Worm (Caenorhabditis elegans) whole organism, young adult: ENCODE measurements around the gene apd-3.
A peak's percentile ranks its signal among the peaks of the same experiment; 100 is the strongest.

Source experiments
- B0035.1 ChIP-seq: sonication (generic microtip); optimal IDR thresholded peaks from 2 replicates; lab custom pipeline; 2016; ENCODE audit warnings: missing genetic modification characterization, mild to moderate bottlenecking, missing compliant biosample characterization, missing genotype, missing genetic modification reagents
- C06A6.2 ChIP-seq: fragments of 200-800 bp; sonication (Bioruptor generic); conservative IDR thresholded peaks from 2 replicates; pipeline ENCODE4 v1.3.6; 2022; ENCODE audit warnings: missing genetic modification characterization, missing compliant biosample characterization
- C17E4.6 ChIP-seq: fragments of 200-800 bp; sonication (Bioruptor generic); IDR thresholded peaks from 2 replicates; pipeline ENCODE4 v1.3.6; 2022; ENCODE audit warnings: missing genetic modification reagents, missing genetic modification characterization, missing compliant biosample characterization
- F39B2.1 ChIP-seq: fragments of 200-800 bp; sonication (Bioruptor generic); IDR thresholded peaks from 2 replicates; pipeline ENCODE4 v1.3.6; 2022; ENCODE audit warnings: missing genetic modification reagents, missing genetic modification characterization, missing compliant biosample characterization
- F55B11.4 ChIP-seq: sonication (generic microtip); optimal IDR thresholded peaks from 2 replicates; lab custom pipeline; 2016; ENCODE audit warnings: missing compliant biosample characterization, missing genetic modification characterization, borderline replicate concordance; ENCODE audit not compliant: insufficient read depth
- K11D2.4 ChIP-seq: fragments of 200-800 bp; sonication (Bioruptor generic); IDR thresholded peaks from 2 replicates; pipeline ENCODE4 v1.3.6; 2022; ENCODE audit warnings: missing genetic modification reagents, missing genetic modification characterization, missing compliant biosample characterization
- K12H6.12 ChIP-seq: fragments of 200-800 bp; sonication (Bioruptor generic); optimal IDR thresholded peaks from 2 replicates; lab custom pipeline; 2018; ENCODE audit warnings: mild to moderate bottlenecking, missing genetic modification characterization, missing compliant biosample characterization
- T26A5.8 ChIP-seq: sonication (generic microtip); optimal IDR thresholded peaks from 2 replicates; lab custom pipeline; 2016; ENCODE audit warnings: missing genetic modification characterization, missing compliant biosample characterization
- Y53F4B.3 ChIP-seq: fragments of 200-800 bp; sonication (Bioruptor generic); IDR thresholded peaks from 2 replicates; pipeline ENCODE4 v1.3.6; 2022; ENCODE audit warnings: missing genetic modification reagents, missing genetic modification characterization, missing compliant biosample characterization
- Y95B8A.8 ChIP-seq: fragments of 200-800 bp; sonication (Bioruptor generic); IDR thresholded peaks from 2 replicates; pipeline ENCODE4 v1.3.6; 2022; ENCODE audit warnings: missing genetic modification reagents, missing genetic modification characterization, missing compliant biosample characterization
- ama-1 ChIP-seq, 3 experiments: fragments of 150-350 bp in 1 of 3; sonication (generic microtip) in 2 of 3; optimal IDR thresholded peaks; 2 replicates each; lab custom pipeline; 2014 to 2018; ENCODE audit warnings: missing biosample characterization in 2 of 3, missing genetic modification characterization in 2 of 3, missing genetic modification reagents in 2 of 3
- aptf-2 ChIP-seq: fragments of 200-800 bp; sonication (Bioruptor generic); conservative IDR thresholded peaks from 2 replicates; pipeline ENCODE4 v1.3.6; 2022; ENCODE audit warnings: missing genetic modification reagents, missing genetic modification characterization, missing compliant biosample characterization
- aptf-3 ChIP-seq: fragments of 200-800 bp; sonication (Bioruptor generic); IDR thresholded peaks from 2 replicates; pipeline ENCODE4 v1.3.6; 2022; ENCODE audit warnings: missing genetic modification characterization, missing compliant biosample characterization
- athp-1 ChIP-seq: sonication (generic microtip); optimal IDR thresholded peaks from 2 replicates; lab custom pipeline; 2017; ENCODE audit warnings: mild to moderate bottlenecking, missing genetic modification characterization, missing compliant biosample characterization
- attf-5 ChIP-seq: fragments of 200-800 bp; sonication (Bioruptor generic); optimal IDR thresholded peaks from 2 replicates; lab custom pipeline; 2018; ENCODE audit warnings: mild to moderate bottlenecking, missing genetic modification characterization, missing compliant biosample characterization
- attf-6 ChIP-seq: fragments of 200-800 bp; sonication (Bioruptor generic); IDR thresholded peaks from 2 replicates; pipeline ENCODE4 v1.3.6; 2022; ENCODE audit warnings: missing genetic modification reagents, missing genetic modification characterization, missing compliant biosample characterization
- bed-1 ChIP-seq: fragments of 200-800 bp; sonication (Bioruptor generic); IDR thresholded peaks from 2 replicates; pipeline ENCODE4 v1.3.6; 2022; ENCODE audit warnings: missing genetic modification reagents, missing genetic modification characterization, missing compliant biosample characterization
- ccch-3 ChIP-seq: fragments of 200-800 bp; sonication (Bioruptor generic); optimal IDR thresholded peaks from 2 replicates; lab custom pipeline; 2018; ENCODE audit warnings: mild to moderate bottlenecking, missing genetic modification characterization, missing compliant biosample characterization
- cebp-2 ChIP-seq: fragments of 200-800 bp; sonication (Bioruptor generic); IDR thresholded peaks from 2 replicates; pipeline ENCODE4 v1.3.6; 2022; ENCODE audit warnings: missing genetic modification characterization, missing compliant biosample characterization
- ceh-100 ChIP-seq: fragments of 200-800 bp; sonication (Bioruptor generic); IDR thresholded peaks from 2 replicates; pipeline ENCODE4 v1.3.6; 2022; ENCODE audit warnings: missing genetic modification reagents, missing genetic modification characterization, missing compliant biosample characterization
- ceh-91 ChIP-seq: fragments of 200-800 bp; sonication (Bioruptor generic); IDR thresholded peaks from 2 replicates; pipeline ENCODE4 v1.3.6; 2022; ENCODE audit warnings: missing genetic modification reagents, missing genetic modification characterization, missing compliant biosample characterization
- chd-7 ChIP-seq: sonication (generic microtip); optimal IDR thresholded peaks from 2 replicates; lab custom pipeline; 2016; ENCODE audit warnings: mild to moderate bottlenecking, missing genetic modification characterization, moderate library complexity, missing compliant biosample characterization
- dox-1 ChIP-seq: fragments of 200-800 bp; sonication (Bioruptor generic); IDR thresholded peaks from 2 replicates; pipeline ENCODE4 v1.3.6; 2022; ENCODE audit warnings: missing genetic modification reagents, missing genetic modification characterization, missing compliant biosample characterization
- dpff-1 ChIP-seq: sonication (generic microtip); optimal IDR thresholded peaks from 2 replicates; lab custom pipeline; 2017; ENCODE audit warnings: mild to moderate bottlenecking, missing genetic modification characterization, missing compliant biosample characterization
- gei-17 ChIP-seq: fragments of 200-800 bp; sonication (Bioruptor generic); optimal IDR thresholded peaks from 2 replicates; lab custom pipeline; 2018; ENCODE audit warnings: mild to moderate bottlenecking, missing genetic modification characterization, missing compliant biosample characterization
- him-1 ChIP-seq: sonication (generic microtip); optimal IDR thresholded peaks from 2 replicates; lab custom pipeline; 2016; ENCODE audit warnings: missing genotype, missing genetic modification reagents, missing genetic modification characterization, missing compliant biosample characterization
- hmg-1.2 ChIP-seq: fragments of 200-800 bp; sonication (Bioruptor generic); IDR thresholded peaks from 2 replicates; pipeline ENCODE4 v1.3.6; 2022; ENCODE audit warnings: missing genetic modification reagents, missing genetic modification characterization, missing compliant biosample characterization
- hmg-20 ChIP-seq: fragments of 200-800 bp; sonication (Bioruptor generic); IDR thresholded peaks from 2 replicates; pipeline ENCODE4 v1.3.6; 2022; ENCODE audit warnings: missing genetic modification reagents, missing genetic modification characterization, missing compliant biosample characterization
- let-526 ChIP-seq: fragments of 200-800 bp; sonication (Bioruptor generic); IDR thresholded peaks from 2 replicates; pipeline ENCODE4 v1.3.6; 2022; ENCODE audit warnings: missing genetic modification reagents, missing genetic modification characterization, missing compliant biosample characterization
- let-607 ChIP-seq, 2 experiments: fragments of 200-800 bp in 1 of 2; sonication (Bioruptor generic) in 1 of 2; sonication (generic microtip) in 1 of 2; optimal IDR thresholded peaks; 2 replicates each; lab custom pipeline; 2016 to 2018; ENCODE audit warnings: mild to moderate bottlenecking in 2 of 2, missing compliant biosample characterization in 2 of 2, missing genetic modification characterization in 2 of 2, moderate library complexity in 2 of 2, missing genotype in 1 of 2
- lin-40 ChIP-seq: sonication (generic microtip); optimal IDR thresholded peaks from 2 replicates; lab custom pipeline; 2016; ENCODE audit warnings: missing genetic modification characterization, mild to moderate bottlenecking, missing compliant biosample characterization, missing genotype, missing genetic modification reagents
- lin-54 ChIP-seq: fragments of 200-800 bp; sonication (Bioruptor generic); optimal IDR thresholded peaks from 2 replicates; lab custom pipeline; 2018; ENCODE audit warnings: mild to moderate bottlenecking, missing genetic modification characterization, missing compliant biosample characterization
- lsl-1 ChIP-seq: fragments of 200-800 bp; sonication (Bioruptor generic); optimal IDR thresholded peaks from 2 replicates; lab custom pipeline; 2018; ENCODE audit warnings: mild to moderate bottlenecking, missing genetic modification characterization, moderate library complexity, missing compliant biosample characterization
- madf-6 ChIP-seq: fragments of 200-800 bp; sonication (Bioruptor generic); IDR thresholded peaks from 2 replicates; pipeline ENCODE4 v1.3.6; 2022; ENCODE audit warnings: missing genetic modification reagents, missing genetic modification characterization, missing compliant biosample characterization
- mcd-1 ChIP-seq: fragments of 200-800 bp; sonication (Bioruptor generic); IDR thresholded peaks from 2 replicates; pipeline ENCODE4 v1.3.6; 2022; ENCODE audit warnings: missing genetic modification reagents, missing genetic modification characterization, missing compliant biosample characterization
- mel-28 ChIP-seq: sonication (generic microtip); optimal IDR thresholded peaks from 2 replicates; lab custom pipeline; 2016; ENCODE audit warnings: borderline replicate concordance, mild to moderate bottlenecking, missing genetic modification characterization, missing compliant biosample characterization
- mxl-1 ChIP-seq: sonication (generic microtip); optimal IDR thresholded peaks from 2 replicates; lab custom pipeline; 2016; ENCODE audit warnings: missing genetic modification characterization, missing compliant biosample characterization
- nfyb-1 ChIP-seq: fragments of 200-800 bp; sonication (Bioruptor generic); IDR thresholded peaks from 2 replicates; pipeline ENCODE4 v1.3.6; 2022; ENCODE audit warnings: missing genetic modification reagents, missing genetic modification characterization, missing compliant biosample characterization
- nhr-179 ChIP-seq: sonication (generic microtip); optimal IDR thresholded peaks from 2 replicates; lab custom pipeline; 2016; ENCODE audit warnings: mild to moderate bottlenecking, missing genetic modification characterization, missing compliant biosample characterization
- rec-8 ChIP-seq, 2 experiments: sonication (generic microtip); optimal IDR thresholded peaks; 2 replicates each; lab custom pipeline; 2016; ENCODE audit warnings: mild to moderate bottlenecking in 2 of 2, missing genetic modification characterization in 2 of 2, missing genetic modification reagents in 2 of 2, missing genotype in 2 of 2, missing biosample characterization in 1 of 2, missing compliant biosample characterization in 1 of 2, moderate library complexity in 1 of 2
- repo-1 ChIP-seq: sonication (generic microtip); optimal IDR thresholded peaks from 2 replicates; lab custom pipeline; 2017; ENCODE audit warnings: mild to moderate bottlenecking, missing genetic modification characterization, missing compliant biosample characterization
- snpc-3.4 ChIP-seq: sonication (generic microtip); optimal IDR thresholded peaks from 2 replicates; lab custom pipeline; 2017; ENCODE audit warnings: missing genetic modification characterization, mild to moderate bottlenecking, missing compliant biosample characterization, antibody characterized with exemption, moderate library complexity, missing genotype, missing genetic modification reagents
- snpc-4 ChIP-seq, 5 experiments: fragments of 150-350 bp in 1 of 5; sonication (generic microtip) in 4 of 5; optimal IDR thresholded peaks; 2 replicates each; lab custom pipeline; 2014 to 2018; ENCODE audit warnings: missing genetic modification characterization in 5 of 5, missing biosample characterization in 3 of 5, antibody characterized with exemption in 2 of 5, mild to moderate bottlenecking in 2 of 5, missing compliant biosample characterization in 2 of 5, missing genotype in 2 of 5, moderate library complexity in 2 of 5, missing genetic modification reagents in 1 of 5
- somi-1 ChIP-seq: fragments of 200-800 bp; sonication (Bioruptor generic); optimal IDR thresholded peaks from 2 replicates; lab custom pipeline; 2018; ENCODE audit warnings: mild to moderate bottlenecking, missing genetic modification characterization, missing compliant biosample characterization
- tlf-1 ChIP-seq: fragments of 200-800 bp; sonication (Bioruptor generic); optimal IDR thresholded peaks from 2 replicates; lab custom pipeline; 2018; ENCODE audit warnings: mild to moderate bottlenecking, missing genetic modification characterization, missing compliant biosample characterization
- ztf-18 ChIP-seq: sonication (generic microtip); optimal IDR thresholded peaks from 2 replicates; lab custom pipeline; 2016; ENCODE audit warnings: missing genotype, mild to moderate bottlenecking, missing genetic modification characterization, missing compliant biosample characterization

apd-3 gene

DNA sequence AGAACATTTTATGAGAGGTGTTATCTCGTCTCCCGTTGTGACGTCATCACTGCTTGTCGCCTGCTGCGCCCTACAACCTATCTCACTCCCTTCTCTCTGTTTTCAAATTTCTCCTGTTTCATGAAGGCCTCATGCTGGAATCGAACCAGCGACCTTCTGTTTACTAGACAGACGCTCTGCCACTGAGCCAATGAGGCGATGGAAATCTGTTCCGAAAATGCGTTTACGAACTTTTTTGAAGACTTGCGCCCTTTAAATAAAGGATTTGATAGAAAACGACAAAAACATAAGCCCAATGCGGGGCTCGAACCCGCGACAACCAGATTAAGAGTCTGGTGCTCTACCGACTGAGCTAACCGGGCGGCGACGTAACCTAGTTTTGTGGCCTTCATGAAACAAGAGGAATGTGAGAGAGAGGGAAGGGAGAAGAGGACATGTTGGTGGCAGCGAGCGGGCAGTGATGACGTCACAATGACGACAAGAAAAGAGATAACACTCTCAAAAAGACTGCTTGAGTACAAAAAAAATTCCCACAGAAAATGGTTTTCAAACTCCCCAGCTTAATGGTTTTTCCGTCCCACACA lies 27.2 kb downstream of the apd-3 start, which contains the start of gene clec-126:
TSS of gene clec-126 (plus strand) at position 534 of the 584 bp plus-strand sequence.
- TF ChIP-seq C17E4.6 (0 out of 2 replicates have a peak, but pooled peaks have one; percentile 16), B0035.1 (tag; lab: Kevin White, UChicago) (peak; percentile 84), lin-54 (peak; percentile 75), ccch-3 (GFP tag; lab: Kevin White, UChicago) (peak; percentile 50), nhr-179 (tag; lab: Kevin White, UChicago) (peak; percentile 53), ztf-18 (tag; lab: Kevin White, UChicago) (peak; percentile 77), attf-6 (GFP tag; lab: Robert Waterston, UW) (no peak), F55B11.4 (tag; lab: Kevin White, UChicago) (no peak), ceh-100 (peak; percentile 49), F39B2.1 (GFP tag; lab: Robert Waterston, UW) (no peak), aptf-3 (GFP tag; lab: Robert Waterston, UW) (no peak), attf-5 (peak; percentile 80), aptf-2 (GFP tag; lab: Robert Waterston, UW) (no peak), nfyb-1 (GFP tag; lab: Robert Waterston, UW) (peak; percentile 89), dox-1 (GFP tag; lab: Robert Waterston, UW) (peak; percentile 89), T26A5.8 (no peak), Y95B8A.8 (GFP tag; lab: Robert Waterston, UW) (0 out of 2 replicates have a peak, but pooled peaks have one; percentile 21), athp-1 (tag; lab: Kevin White, UChicago) (peak; percentile 87), hmg-1.2 (GFP tag; lab: Robert Waterston, UW) (peak; percentile 77), him-1 (tag; lab: Kevin White, UChicago) (peak; percentile 87), K12H6.12 (peak; percentile 62), mel-28 (no peak), bed-1 (GFP tag; lab: Robert Waterston, UW) (no peak), C06A6.2 (peak; percentile 50; the same call in 1 of the 2 replicates), dpff-1 (no peak), snpc-3.4 (tag; lab: Kevin White, UChicago) (peak; percentile 62), gei-17 (GFP tag; lab: Kevin White, UChicago) (peak; percentile 73), somi-1 (peak; percentile 77), let-607 (tag; optimal IDR thresholded peaks at IDR 0.05; lab: Kevin White, UChicago) (peak; percentile 11 to 75), ama-1 (optimal IDR thresholded peaks at IDR 0.05; lab: Kevin White, UChicago) (no peak), ama-1 (GFP tag; optimal IDR thresholded peaks at IDR 0.05; lab: Kevin White, UChicago) (peak; percentile 30 to 71), hmg-20 (GFP tag; lab: Robert Waterston, UW) (0 out of 2 replicates have a peak, but pooled peaks have one; percentile 47), rec-8 (tag; optimal IDR thresholded peaks at IDR 0.05; lab: Kevin White, UChicago) (peak; percentile 66 to 75), tlf-1 (GFP tag; lab: Kevin White, UChicago) (peak; percentile 77), repo-1 (tag; lab: Kevin White, UChicago) (peak; percentile 90), ceh-91 (GFP tag; lab: Robert Waterston, UW) (0 out of 2 replicates have a peak, but pooled peaks have one; percentile 29), cebp-2 (no peak), chd-7 (tag; lab: Kevin White, UChicago) (peak; percentile 59), snpc-4 (GFP tag; optimal IDR thresholded peaks at IDR 0.05; lab: Kevin White, UChicago) (peak; percentile 75), snpc-4 (tag; optimal IDR thresholded peaks at IDR 0.05; lab: Kevin White, UChicago) (peak; percentile 50 to 85 (median 82)), madf-6 (GFP tag; lab: Robert Waterston, UW) (peak; percentile 71), lin-40 (tag; lab: Kevin White, UChicago) (peak; percentile 94), let-526 (no peak), K11D2.4 (GFP tag; lab: Robert Waterston, UW) (peak; percentile 50; the same call in 1 of the 2 replicates), mxl-1 (peak; percentile 78), lsl-1 (GFP tag; lab: Kevin White, UChicago) (peak; percentile 66), mcd-1 (GFP tag; lab: Robert Waterston, UW) (peak; percentile 84), Y53F4B.3 (GFP tag; lab: Robert Waterston, UW) (no peak)
